Worm (Caenorhabditis elegans) whole organism, L2 larva: ENCODE measurements around the gene F21H7.12.

ENCODE experiments used
- R02D3.7 ChIP-seq: fragments of 150-350 bp; optimal IDR thresholded peaks from 2 replicates; lab custom pipeline; 2014; ENCODE audit warnings: missing biosample characterization, missing genetic modification characterization
- ZK546.5 ChIP-seq: sonication (generic microtip); optimal IDR thresholded peaks from 2 replicates; lab custom pipeline; 2017; ENCODE audit warnings: missing biosample characterization, missing genetic modification characterization
- ceh-16 ChIP-seq: fragments of 150-350 bp; optimal IDR thresholded peaks from 2 replicates; lab custom pipeline; 2014; ENCODE audit warnings: missing biosample characterization, missing genetic modification characterization
- lsy-2 ChIP-seq, 2 experiments: fragments of 150-350 bp in 1 of 2; sonication (generic microtip) in 1 of 2; optimal IDR thresholded peaks; 2 replicates each; lab custom pipeline; 2014 to 2017; ENCODE audit warnings: missing biosample characterization in 2 of 2, missing genetic modification characterization in 2 of 2
- nhr-11 ChIP-seq: fragments of 150-350 bp; optimal IDR thresholded peaks from 2 replicates; lab custom pipeline; 2014; ENCODE audit warnings: missing biosample characterization, missing genetic modification characterization
- nhr-21 ChIP-seq: fragments of 150-350 bp; optimal IDR thresholded peaks from 2 replicates; lab custom pipeline; 2014; ENCODE audit warnings: missing biosample characterization, missing genetic modification characterization
- nhr-77 ChIP-seq: fragments of 150-350 bp; optimal IDR thresholded peaks from 2 replicates; lab custom pipeline; 2014; ENCODE audit warnings: missing biosample characterization, missing genetic modification characterization
- snpc-4 ChIP-seq: fragments of 150-350 bp; optimal IDR thresholded peaks from 2 replicates; lab custom pipeline; 2014; ENCODE audit warnings: missing biosample characterization, missing genetic modification characterization
- unc-39 ChIP-seq: fragments of 150-350 bp; optimal IDR thresholded peaks from 2 replicates; lab custom pipeline; 2014; ENCODE audit warnings: missing biosample characterization, missing genetic modification characterization
- zag-1 ChIP-seq: fragments of 150-350 bp; optimal IDR thresholded peaks from 2 replicates; lab custom pipeline; 2014; ENCODE audit warnings: missing biosample characterization, missing genetic modification characterization

ce11 chrV:16266514-16266913 is 36.5 kb downstream of the F21H7.12 start, which contains the start of gene T13F3.4:
- no peak for TF ChIP-seq zag-1
- TF ChIP-seq unc-39, result no peak
- no peak for TF ChIP-seq snpc-4 (tag; lab: Kevin White, UChicago)
- no peak for TF ChIP-seq ZK546.5 (tag; lab: Kevin White, UChicago)
- TF ChIP-seq nhr-11 (tag; lab: Kevin White, UChicago), result no peak
- no peak for TF ChIP-seq ceh-16
- TF ChIP-seq lsy-2 (tag; optimal IDR thresholded peaks at IDR 0.05; lab: Kevin White, UChicago), result no peak
- no peak for TF ChIP-seq nhr-77 (tag; lab: Kevin White, UChicago)
- TF ChIP-seq R02D3.7 (tag; lab: Kevin White, UChicago), result no peak
- TF ChIP-seq nhr-21 (tag; lab: Kevin White, UChicago), result no peak
